Fruit fly (Drosophila melanogaster) whole organism, wandering third instar larva: Measurements from ENCODE around the gene rngo.

ENCODE experiments used
- HLH106 ChIP-seq: fragments of 200-800 bp; optimal IDR thresholded peaks from 3 replicates; lab custom pipeline; 2019; ENCODE audit warnings: missing biosample characterization, mild to moderate bottlenecking, missing genetic modification characterization, moderate library complexity
- Hnf4 ChIP-seq: fragments of 200-800 bp; sonication (Bioruptor generic); optimal IDR thresholded peaks from 2 replicates; lab custom pipeline; 2016; ENCODE audit warnings: missing biosample characterization, mild to moderate bottlenecking, missing genetic modification characterization
- Hr78 ChIP-seq: fragments of >200 bp; optimal IDR thresholded peaks from 2 replicates; lab custom pipeline; 2017; ENCODE audit warnings: missing biosample characterization, missing genetic modification characterization
- Jra ChIP-seq: sonication (Bioruptor generic); optimal IDR thresholded peaks from 2 replicates; lab custom pipeline; 2016; ENCODE audit warnings: missing biosample characterization, missing genetic modification characterization
- Mio ChIP-seq: sonication (Bioruptor generic); optimal IDR thresholded peaks from 2 replicates; lab custom pipeline; 2016; ENCODE audit warnings: missing biosample characterization, missing genetic modification characterization
- fru ChIP-seq: fragments of 200-800 bp; sonication (Bioruptor generic); optimal IDR thresholded peaks from 3 replicates; lab custom pipeline; 2016; ENCODE audit warnings: missing biosample characterization, mild to moderate bottlenecking, missing genetic modification characterization
- jim ChIP-seq: fragments of 175-275, 200-325 bp; sonication (Bioruptor generic); optimal IDR thresholded peaks from 2 replicates; lab custom pipeline; 2016; ENCODE audit warnings: missing biosample characterization, mild to moderate bottlenecking, missing genetic modification characterization
- psq ChIP-seq: fragments of 200-800 bp; sonication (Bioruptor generic); optimal IDR thresholded peaks from 3 replicates; lab custom pipeline; 2017; ENCODE audit warnings: missing biosample characterization, mild to moderate bottlenecking, missing genetic modification characterization, moderate library complexity
- sv ChIP-seq: fragments of 200-800 bp; sonication (Bioruptor generic); optimal IDR thresholded peaks from 3 replicates; lab custom pipeline; 2016; ENCODE audit warnings: missing biosample characterization, missing genetic modification characterization
- woc ChIP-seq: sonication (Bioruptor generic); optimal IDR thresholded peaks from 2 replicates; lab custom pipeline; 2016; ENCODE audit warnings: missing biosample characterization, mild to moderate bottlenecking, missing genetic modification characterization

DNA sequence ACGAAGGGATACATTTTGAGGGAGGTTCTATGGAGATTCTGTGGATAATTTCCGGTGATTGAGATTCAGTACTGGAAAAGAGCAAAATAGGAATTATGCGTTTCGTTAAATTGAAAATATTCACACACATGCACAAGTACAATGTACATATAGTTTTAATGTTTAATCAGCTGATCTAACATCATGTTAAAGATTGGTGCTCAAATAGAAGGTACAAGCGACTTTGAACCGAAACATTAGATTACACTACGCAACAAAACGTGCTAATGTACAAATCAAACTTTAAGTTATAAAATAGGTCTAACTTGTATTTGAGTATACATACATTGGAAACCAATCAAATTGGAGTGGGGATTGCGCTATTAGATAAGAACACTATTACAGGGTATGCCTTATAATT lies 21.2 kb upstream of the rngo start:
- TF ChIP-seq Jra (no peak), psq (no peak), Mio (no peak), jim (GFP tag; lab: Kevin White, UChicago) (no peak), fru (GFP tag; lab: Kevin White, UChicago) (no peak), HLH106 (tag; lab: Kevin White, UChicago) (no peak), woc (GFP tag; lab: Kevin White, UChicago) (no peak), Hnf4 (GFP tag; lab: Kevin White, UChicago) (no peak), Hr78 (GFP tag; lab: Kevin White, UChicago) (no peak), sv (GFP tag; lab: Kevin White, UChicago) (no peak)
